Fruit fly (Drosophila melanogaster): ENCODE results near the gene v.
A peak's percentile ranks its signal among the peaks of the same experiment; 100 is the strongest.

The v gene

dm6 chrX:10959912-10960311 lies 36.1 kb downstream of the v start (continued):
- TF ChIP-seq Lpt (GFP tag; optimal IDR thresholded peaks at IDR 0.05) (peak; percentile 17), achi (GFP tag; optimal IDR thresholded peaks at IDR 0.05) (peak; percentile 47), CG6276 (GFP tag; optimal IDR thresholded peaks at IDR 0.05) (peak; percentile 67), CG32006 (GFP tag; optimal IDR thresholded peaks at IDR 0.05) (peak; percentile 80), CG6808 (GFP tag; optimal IDR thresholded peaks at IDR 0.05) (no peak), Blimp-1 (GFP tag; optimal IDR thresholded peaks at IDR 0.05) (no peak), Eip78C (GFP tag) (peak; percentile 88)

- peak; percentile 89 for TF ChIP-seq Eip78C (GFP tag)
- TF ChIP-seq Eip75B (GFP tag; optimal IDR thresholded peaks at IDR 0.05): peak; percentile 55
- TF ChIP-seq net (GFP tag; optimal IDR thresholded peaks at IDR 0.05): peak; percentile 67
- peak; percentile 74 for TF ChIP-seq svp (GFP tag)
- peak; percentile 27 for TF ChIP-seq Smox (GFP tag; optimal IDR thresholded peaks at IDR 0.05)
- peak; percentile 54 for TF ChIP-seq CG7368 (GFP tag; optimal IDR thresholded peaks at IDR 0.05)
- peak; percentile 52 for TF ChIP-seq CG11294 (GFP tag; IDR thresholded peaks at IDR 0.05)
- TF ChIP-seq topi (GFP tag; optimal IDR thresholded peaks at IDR 0.05): peak; percentile 13
- TF ChIP-seq CG8632 (GFP tag; optimal IDR thresholded peaks at IDR 0.05): peak; percentile 77
- no peak for TF ChIP-seq CG31627 (GFP tag; optimal IDR thresholded peaks at IDR 0.05)
- peak; percentile 35 for TF ChIP-seq CG3032 (tag; optimal IDR thresholded peaks at IDR 0.05)
- TF ChIP-seq Eip93F (GFP tag; optimal IDR thresholded peaks at IDR 0.05): no peak
- TF ChIP-seq Ets21C (GFP tag; optimal IDR thresholded peaks at IDR 0.05): no peak
- no peak for TF ChIP-seq CG1621 (tag; optimal IDR thresholded peaks at IDR 0.05)
- peak; percentile 82 for TF ChIP-seq OdsH (GFP tag; optimal IDR thresholded peaks at IDR 0.05)
- peak; percentile 44 for TF ChIP-seq CG11902 (GFP tag; optimal IDR thresholded peaks at IDR 0.05)
- peak; percentile 86 for TF ChIP-seq CG4318 (GFP tag; optimal IDR thresholded peaks at IDR 0.05)
- peak; percentile 41 for TF ChIP-seq CG16779 (tag; optimal IDR thresholded peaks at IDR 0.05)
- TF ChIP-seq Met (GFP tag; optimal IDR thresholded peaks at IDR 0.05): peak; percentile 13
- peak; percentile 55 for TF ChIP-seq pdm3 (GFP tag; optimal IDR thresholded peaks at IDR 0.05)
- peak; percentile 32 for TF ChIP-seq CG10669 (GFP tag; optimal IDR thresholded peaks at IDR 0.05)
- TF ChIP-seq CG32006 (GFP tag; optimal IDR thresholded peaks at IDR 0.05): peak; percentile 93
- TF ChIP-seq fd59A (GFP tag; optimal IDR thresholded peaks at IDR 0.05): no peak
- peak; percentile 55; the same call in 1 of the 3 replicates for TF ChIP-seq CG6163 (GFP tag; IDR thresholded peaks at IDR 0.05)
- peak; percentile 28 for TF ChIP-seq dsx (GFP tag; optimal IDR thresholded peaks at IDR 0.05; ENCODE audit: poor library complexity, severe bottlenecking)
- TF ChIP-seq Sox14 (GFP tag; optimal IDR thresholded peaks at IDR 0.05): no peak
- TF ChIP-seq CG8319 (GFP tag; optimal IDR thresholded peaks at IDR 0.05): peak; percentile 47
- TF ChIP-seq CG3919 (GFP tag; optimal IDR thresholded peaks at IDR 0.05): peak; percentile 72
- TF ChIP-seq spab (GFP tag; optimal IDR thresholded peaks at IDR 0.05): peak; percentile 7
- TF ChIP-seq CG8119 (GFP tag; IDR thresholded peaks at IDR 0.05): peak; percentile 92
- TF ChIP-seq Gug (GFP tag; IDR thresholded peaks at IDR 0.05): peak; percentile 74
- TF ChIP-seq CG10631 (GFP tag; optimal IDR thresholded peaks at IDR 0.05): peak; percentile 65
- peak; percentile 29 for TF ChIP-seq Ets96B (tag; optimal IDR thresholded peaks at IDR 0.05)
- TF ChIP-seq Hr39 (GFP tag; optimal IDR thresholded peaks at IDR 0.05): no peak
- peak; percentile 91 for TF ChIP-seq CG6276 (GFP tag; optimal IDR thresholded peaks at IDR 0.05)
- TF ChIP-seq ss (GFP tag; optimal IDR thresholded peaks at IDR 0.05): peak in 1 of 2 experiments; percentile 27
- TF ChIP-seq Sox102F (GFP tag; optimal IDR thresholded peaks at IDR 0.05): no peak
- TF ChIP-seq Blimp-1 (GFP tag; optimal IDR thresholded peaks at IDR 0.05): no peak
- TF ChIP-seq CG34406 (GFP tag; optimal IDR thresholded peaks at IDR 0.05): peak; percentile 82
- TF ChIP-seq dac (GFP tag; optimal IDR thresholded peaks at IDR 0.05): peak; percentile 81
- peak; percentile 20 for TF ChIP-seq CG6808 (GFP tag; optimal IDR thresholded peaks at IDR 0.05)
- TF ChIP-seq cyc (GFP tag; optimal IDR thresholded peaks at IDR 0.05): peak; percentile 18
- TF ChIP-seq fkh (GFP tag; optimal IDR thresholded peaks at IDR 0.05): no peak
- peak; percentile 45 for TF ChIP-seq esn (GFP tag; optimal IDR thresholded peaks at IDR 0.05)
- TF ChIP-seq Hr38 (GFP tag; optimal IDR thresholded peaks at IDR 0.05): no peak
- peak; percentile 79 for TF ChIP-seq eg (GFP tag; IDR thresholded peaks at IDR 0.05)
Measured at dm6 chrX:10966978-10967731, 43.4 kb downstream of the v start, which contains the start of gene C901. Gene C901 (minus strand): TSS chrX:10967134.
